Fruit fly (Drosophila melanogaster) whole organism, embryonic: ENCODE data around the gene NK7.1.

Experiments used
- Bgb ChIP-seq: fragments of 200-800 bp; sonication (Bioruptor generic); IDR thresholded peaks from 2 replicates; pipeline ENCODE4 v1.3.6; 2022; ENCODE audit warnings: missing biosample characterization, missing genetic modification characterization; ENCODE audit not compliant: partially characterized antibody
- CG11696 ChIP-seq: fragments of 200-800 bp; sonication (Bioruptor generic); IDR thresholded peaks from 2 replicates; pipeline ENCODE4 v1.3.6; 2022; ENCODE audit warnings: missing biosample characterization, missing genetic modification characterization
- CG12155 ChIP-seq: fragments of 200-800 bp; sonication (Bioruptor generic); optimal IDR thresholded peaks from 3 replicates; lab custom pipeline; 2016; ENCODE audit warnings: missing biosample characterization, missing genetic modification characterization
- CG12299 ChIP-seq: fragments of 200-800 bp; sonication (Bioruptor generic); optimal IDR thresholded peaks from 2 replicates; lab custom pipeline; 2018; ENCODE audit warnings: missing biosample characterization, mild to moderate bottlenecking, missing genetic modification characterization
- CG13123 ChIP-seq: fragments of 200-800 bp; sonication (Bioruptor generic); optimal IDR thresholded peaks from 2 replicates; lab custom pipeline; 2016; ENCODE audit warnings: missing biosample characterization, missing genetic modification characterization
- CG14965 ChIP-seq: fragments of 200-800 bp; sonication (Bioruptor generic); optimal IDR thresholded peaks from 2 replicates; lab custom pipeline; 2016; ENCODE audit warnings: missing biosample characterization, missing genetic modification characterization, borderline replicate concordance
- CG15479 ChIP-seq: fragments of 200-800 bp; sonication (Bioruptor generic); optimal IDR thresholded peaks from 3 replicates; lab custom pipeline; 2019; ENCODE audit warnings: missing biosample characterization, mild to moderate bottlenecking, missing genetic modification characterization, moderate library complexity
- CG15601 ChIP-seq: fragments of 200-800 bp; sonication (Bioruptor generic); optimal IDR thresholded peaks from 3 replicates; lab custom pipeline; 2019; ENCODE audit warnings: missing biosample characterization, mild to moderate bottlenecking, missing genetic modification characterization, moderate library complexity
- CG15696 ChIP-seq: fragments of 200-800 bp; sonication (Bioruptor generic); optimal IDR thresholded peaks from 2 replicates; lab custom pipeline; 2019; ENCODE audit warnings: missing biosample characterization, mild to moderate bottlenecking, missing genetic modification characterization, moderate library complexity
- CG1603 ChIP-seq: fragments of 200-800 bp; sonication (Bioruptor generic); optimal IDR thresholded peaks from 2 replicates; lab custom pipeline; 2019; ENCODE audit warnings: missing biosample characterization, mild to moderate bottlenecking, missing genetic modification characterization, moderate library complexity
- CG1647 ChIP-seq: fragments of 200-800 bp; sonication (Bioruptor generic); optimal IDR thresholded peaks from 3 replicates; lab custom pipeline; 2016; ENCODE audit warnings: missing biosample characterization, missing genetic modification characterization
- CG16779 ChIP-seq: fragments of 200-800 bp; sonication (Bioruptor generic); IDR thresholded peaks from 2 replicates; pipeline ENCODE4 v1.3.6; 2022; ENCODE audit warnings: missing biosample characterization, missing genetic modification characterization
- CG2116 ChIP-seq: fragments of 200-800 bp; sonication (Bioruptor generic); optimal IDR thresholded peaks from 3 replicates; lab custom pipeline; 2018; ENCODE audit warnings: missing biosample characterization, mild to moderate bottlenecking, missing genetic modification characterization
- CG2120 ChIP-seq: fragments of 200-800 bp; sonication (Bioruptor generic); optimal IDR thresholded peaks from 3 replicates; lab custom pipeline; 2016; ENCODE audit warnings: missing biosample characterization, missing genetic modification characterization
- CG4328 ChIP-seq: fragments of 200-800 bp; sonication (Bioruptor generic); optimal IDR thresholded peaks from 3 replicates; lab custom pipeline; 2017; ENCODE audit warnings: missing biosample characterization, missing genetic modification reagents, missing genetic modification characterization
- CG4730 ChIP-seq: fragments of 200-800 bp; sonication (Bioruptor generic); IDR thresholded peaks from 2 replicates; pipeline ENCODE4 v1.3.6; 2022; ENCODE audit warnings: missing biosample characterization, missing genetic modification characterization
- CG4820 ChIP-seq: fragments of 200-800 bp; sonication (Bioruptor generic); optimal IDR thresholded peaks from 3 replicates; lab custom pipeline; 2016; ENCODE audit warnings: missing biosample characterization, missing genetic modification characterization
- CG5180 ChIP-seq: fragments of 200-800 bp; sonication (Bioruptor generic); optimal IDR thresholded peaks from 3 replicates; lab custom pipeline; 2017; ENCODE audit warnings: missing biosample characterization, missing genetic modification characterization, mild to moderate bottlenecking, moderate library complexity, missing genetic modification reagents
- CG7987 ChIP-seq: fragments of 200-800 bp; sonication (Bioruptor generic); optimal IDR thresholded peaks from 2 replicates; lab custom pipeline; 2018; ENCODE audit warnings: missing biosample characterization, mild to moderate bottlenecking, missing genetic modification characterization, moderate library complexity
- CG8765 ChIP-seq: fragments of 200-800 bp; sonication (Bioruptor generic); IDR thresholded peaks from 2 replicates; pipeline ENCODE4 v1.3.6; 2022; ENCODE audit warnings: missing biosample characterization, missing genetic modification characterization
- CG9797 ChIP-seq: fragments of 200-800 bp; sonication (Bioruptor generic); optimal IDR thresholded peaks from 3 replicates; lab custom pipeline; 2018; ENCODE audit warnings: missing biosample characterization, mild to moderate bottlenecking, missing genetic modification characterization
- CkIIα-i1 ChIP-seq: fragments of 200-800 bp; sonication (Bioruptor generic); IDR thresholded peaks from 2 replicates; pipeline ENCODE4 v1.3.6; 2022; ENCODE audit warnings: missing biosample characterization, missing genetic modification characterization
- Dad ChIP-seq: fragments of 200-800 bp; sonication (Bioruptor generic); optimal IDR thresholded peaks from 3 replicates; lab custom pipeline; 2016; ENCODE audit warnings: missing biosample characterization, missing genetic modification characterization
- Dbx ChIP-seq: fragments of 200-800 bp; sonication (Bioruptor generic); IDR thresholded peaks from 3 replicates; pipeline ENCODE4 v1.3.6; 2022; ENCODE audit warnings: missing biosample characterization, missing genetic modification characterization
- Dfd ChIP-seq, 2 experiments: fragments of >200 bp; optimal IDR thresholded peaks; 2 replicates each; lab custom pipeline; 2017; ENCODE audit warnings: missing biosample characterization in 2 of 2, missing genetic modification characterization in 2 of 2
- ERR ChIP-seq: fragments of 200-800 bp; sonication (Bioruptor generic); optimal IDR thresholded peaks from 2 replicates; lab custom pipeline; 2016; ENCODE audit warnings: missing biosample characterization, missing genetic modification characterization
- Elba2 ChIP-seq: fragments of 200-800 bp; sonication (Bioruptor generic); optimal IDR thresholded peaks from 3 replicates; lab custom pipeline; 2016; ENCODE audit warnings: missing biosample characterization, missing genetic modification characterization
- HHEX ChIP-seq: fragments of 200-800 bp; sonication (Bioruptor generic); optimal IDR thresholded peaks from 3 replicates; lab custom pipeline; 2017; ENCODE audit warnings: missing biosample characterization, mild to moderate bottlenecking, missing genetic modification characterization, missing genetic modification reagents
- NFAT ChIP-seq: fragments of 200-800 bp; sonication (Bioruptor generic); IDR thresholded peaks from 2 replicates; pipeline ENCODE4 v1.3.6; 2022; ENCODE audit warnings: missing biosample characterization, missing genetic modification characterization
- Nf-YC ChIP-seq: fragments of 200-800 bp; optimal IDR thresholded peaks from 3 replicates; lab custom pipeline; 2019; ENCODE audit warnings: missing biosample characterization, mild to moderate bottlenecking, missing genetic modification characterization, moderate library complexity
- Rfx ChIP-seq: fragments of 200-800 bp; sonication (Bioruptor generic); IDR thresholded peaks from 2 replicates; pipeline ENCODE4 v1.3.6; 2022; ENCODE audit warnings: missing biosample characterization, missing genetic modification characterization
- Trl ChIP-seq, 3 experiments: fragments of >200 bp in 2 of 3; fragments of 200-800 bp in 1 of 3; sonication (Bioruptor generic) in 1 of 3; optimal IDR thresholded peaks; 2 replicates in 1 of 3; 3 replicates in 2 of 3; lab custom pipeline; 2016 to 2017; ENCODE audit warnings: missing biosample characterization in 1 of 3, missing genetic modification characterization in 1 of 3
- YL-1 ChIP-seq: fragments of 200-800 bp; sonication (Bioruptor generic); optimal IDR thresholded peaks from 3 replicates; lab custom pipeline; 2017; ENCODE audit warnings: missing biosample characterization, mild to moderate bottlenecking, missing genetic modification characterization
- chinmo ChIP-seq: fragments of 200-800 bp; sonication (Bioruptor generic); IDR thresholded peaks from 4 replicates; pipeline ENCODE4 v1.3.6; 2022; ENCODE audit warnings: missing biosample characterization, missing genetic modification characterization; ENCODE audit not compliant: partially characterized antibody
- fu2 ChIP-seq: fragments of 200-800 bp; sonication (Bioruptor generic); optimal IDR thresholded peaks from 2 replicates; lab custom pipeline; 2016; ENCODE audit warnings: missing biosample characterization, missing genetic modification characterization
- gcm2 ChIP-seq: fragments of 200-800 bp; sonication (Bioruptor generic); optimal IDR thresholded peaks from 2 replicates; lab custom pipeline; 2016; ENCODE audit warnings: missing biosample characterization, missing genetic modification characterization
- gro ChIP-seq: fragments of 200-800 bp; sonication (Bioruptor generic); optimal IDR thresholded peaks from 2 replicates; lab custom pipeline; 2016; ENCODE audit warnings: missing biosample characterization, missing genetic modification characterization
- hth ChIP-seq: fragments of >200 bp; optimal IDR thresholded peaks from 2 replicates; lab custom pipeline; 2017; ENCODE audit warnings: inconsistent platforms
- ind ChIP-seq: fragments of 200-800 bp; sonication (Bioruptor generic); optimal IDR thresholded peaks from 3 replicates; lab custom pipeline; 2016; ENCODE audit warnings: missing biosample characterization, missing genetic modification characterization
- mirr ChIP-seq: fragments of 200-800 bp; sonication (Bioruptor generic); optimal IDR thresholded peaks from 3 replicates; lab custom pipeline; 2018; ENCODE audit warnings: missing biosample characterization, mild to moderate bottlenecking, missing genetic modification characterization
- pfk ChIP-seq: fragments of 200-800 bp; sonication (Bioruptor generic); optimal IDR thresholded peaks from 2 replicates; lab custom pipeline; 2018; ENCODE audit warnings: missing biosample characterization, mild to moderate bottlenecking, missing genetic modification characterization, moderate library complexity
- phol ChIP-seq: fragments of 200-800 bp; sonication (Bioruptor generic); optimal IDR thresholded peaks from 3 replicates; lab custom pipeline; 2018; ENCODE audit warnings: missing biosample characterization, mild to moderate bottlenecking, missing genetic modification characterization, moderate library complexity
- pnt ChIP-seq: fragments of 200-800 bp; sonication (Bioruptor generic); optimal IDR thresholded peaks from 3 replicates; lab custom pipeline; 2016; ENCODE audit warnings: missing biosample characterization, missing genetic modification characterization
- psq ChIP-seq: fragments of 200-800 bp; sonication (Bioruptor generic); optimal IDR thresholded peaks from 2 replicates; lab custom pipeline; 2017; ENCODE audit warnings: missing biosample characterization, missing genetic modification characterization
- pum ChIP-seq: fragments of 200-800 bp; sonication (Bioruptor generic); optimal IDR thresholded peaks from 2 replicates; lab custom pipeline; 2016; ENCODE audit warnings: missing biosample characterization, missing genetic modification characterization
- sisA ChIP-seq: fragments of 200-800 bp; sonication (Bioruptor generic); IDR thresholded peaks from 2 replicates; pipeline ENCODE4 v1.3.6; 2022; ENCODE audit warnings: missing biosample characterization, missing genetic modification characterization
- stwl ChIP-seq: fragments of 200-800 bp; sonication (Bioruptor generic); optimal IDR thresholded peaks from 3 replicates; lab custom pipeline; 2018; ENCODE audit warnings: missing biosample characterization, mild to moderate bottlenecking, missing genetic modification characterization, moderate library complexity
- unc-4 ChIP-seq: fragments of 200-800 bp; sonication (Bioruptor generic); IDR thresholded peaks from 2 replicates; pipeline ENCODE4 v1.3.6; 2022; ENCODE audit warnings: missing biosample characterization, missing genetic modification characterization; ENCODE audit not compliant: partially characterized antibody
- vnd ChIP-seq: fragments of 200-800 bp; sonication (Bioruptor generic); IDR thresholded peaks from 3 replicates; pipeline ENCODE4 v1.3.6; 2022; ENCODE audit warnings: missing biosample characterization, missing genetic modification characterization; ENCODE audit not compliant: partially characterized antibody
- wdn ChIP-seq: fragments of 200-800 bp; sonication (Bioruptor generic); IDR thresholded peaks from 2 replicates; pipeline ENCODE4 v1.3.6; 2022; ENCODE audit warnings: missing biosample characterization, missing genetic modification characterization
- yki ChIP-seq: fragments of >200 bp; optimal IDR thresholded peaks from 3 replicates; lab custom pipeline; 2018
- zfh1 ChIP-seq: fragments of 200-800 bp; sonication (Bioruptor generic); IDR thresholded peaks from 3 replicates; pipeline ENCODE4 v1.3.6; 2022; ENCODE audit warnings: missing biosample characterization, missing genetic modification characterization

NK7.1 gene

dm6 chr3R:14308801-14309217, 63.9 kb downstream of the NK7.1 start, which contains the start of gene Polr2I (continued):
- TF ChIP-seq pnt (GFP tag; lab: Kevin White, UChicago) (no peak), CG15479 (GFP tag; lab: Kevin White, UChicago) (no peak), unc-4 (no peak), chinmo (0 out of 4 replicates have a peak, but pooled peaks have one; percentile 23), Nf-YC (tag; lab: Kevin White, UChicago) (peak; percentile 34), psq (GFP tag; lab: Kevin White, UChicago) (no peak), mirr (no peak), phol (tag; lab: Kevin White, UChicago) (peak; percentile 76), Dad (GFP tag; lab: Kevin White, UChicago) (no peak), Bgb (GFP tag; lab: Robert Waterston, UW) (no peak), CG15696 (tag; lab: Kevin White, UChicago) (peak; percentile 26), vnd (no peak), Elba2 (GFP tag; lab: Kevin White, UChicago) (no peak), gro (no peak), hth (lab: Kevin White, UChicago) (no peak), CG11696 (GFP tag; lab: Robert Waterston, UW) (no peak), CG16779 (GFP tag; lab: Robert Waterston, UW) (no peak), CG12155 (peak; percentile 31), Dbx (GFP tag; lab: Robert Waterston, UW) (0 out of 3 replicates have a peak, but pooled peaks have one; percentile 13), CG2116 (GFP tag; lab: Kevin White, UChicago) (peak; percentile 31), zfh1 (GFP tag; lab: Robert Waterston, UW) (no peak), gcm2 (GFP tag; lab: Kevin White, UChicago) (no peak), CG12299 (tag; lab: Kevin White, UChicago) (no peak), CG1603 (tag; lab: Kevin White, UChicago) (no peak), sisA (GFP tag; lab: Robert Waterston, UW) (0 out of 2 replicates have a peak, but pooled peaks have one; percentile 10), wdn (GFP tag; lab: Robert Waterston, UW) (no peak), fu2 (GFP tag; lab: Kevin White, UChicago) (no peak), HHEX (GFP tag; lab: Kevin White, UChicago) (no peak), CG5180 (GFP tag; lab: Kevin White, UChicago) (no peak), YL-1 (GFP tag; lab: Kevin White, UChicago) (no peak), CG4730 (GFP tag; lab: Robert Waterston, UW) (no peak), CG14965 (GFP tag; lab: Kevin White, UChicago) (no peak), ERR (no peak), stwl (peak; percentile 14), CG1647 (no peak), CG4328 (GFP tag; lab: Kevin White, UChicago) (no peak), pfk (GFP tag; lab: Kevin White, UChicago) (no peak), CkIIα-i1 (no peak), CG15601 (tag; lab: Kevin White, UChicago) (no peak), CG7987 (GFP tag; lab: Kevin White, UChicago) (no peak), Dfd (GFP tag; optimal IDR thresholded peaks at IDR 0.05; lab: Kevin White, UChicago) (no peak), ind (GFP tag; lab: Kevin White, UChicago) (peak; percentile 16), NFAT (no peak), CG2120 (GFP tag; lab: Kevin White, UChicago) (peak; percentile 30), CG9797 (GFP tag; lab: Kevin White, UChicago) (peak; percentile 34), CG13123 (GFP tag; lab: Kevin White, UChicago) (no peak), Rfx (GFP tag; lab: Robert Waterston, UW) (peak; percentile 33; the same call in 1 of the 2 replicates), CG4820 (peak; percentile 31), pum (GFP tag; lab: Kevin White, UChicago) (no peak), Trl (optimal IDR thresholded peaks at IDR 0.05; lab: Kevin White, UChicago) (no peak), Trl (GFP tag; optimal IDR thresholded peaks at IDR 0.05; lab: Kevin White, UChicago) (no peak), CG8765 (GFP tag; lab: Robert Waterston, UW) (no peak), yki (lab: Kevin White, UChicago) (no peak)
